Fruit fly (Drosophila melanogaster) whole organism, embryonic: ENCODE measurements around the gene CG43750.
A peak's percentile ranks its signal among the peaks of the same experiment; 100 is the strongest.

Source experiments
- Ada2b ChIP-seq: fragments of 200-800 bp; sonication (Bioruptor generic); IDR thresholded peaks from 2 replicates; pipeline ENCODE4 v1.3.6; 2022; ENCODE audit warnings: missing biosample characterization, missing genetic modification characterization
- B-H1 ChIP-seq: fragments of 200-800 bp; sonication (Bioruptor generic); IDR thresholded peaks from 3 replicates; pipeline ENCODE4 v1.3.6; 2022; ENCODE audit warnings: missing biosample characterization, missing genetic modification characterization
- CG10209 ChIP-seq: fragments of 200-800 bp; sonication (Bioruptor generic); optimal IDR thresholded peaks from 3 replicates; lab custom pipeline; 2017; ENCODE audit warnings: missing biosample characterization, mild to moderate bottlenecking, missing genetic modification characterization, missing genetic modification reagents
- CG10321 ChIP-seq: fragments of 200-800 bp; sonication (Bioruptor generic); IDR thresholded peaks from 2 replicates; pipeline ENCODE4 v1.3.6; 2022; ENCODE audit warnings: missing biosample characterization, missing genetic modification characterization
- CG11696 ChIP-seq: fragments of 200-800 bp; sonication (Bioruptor generic); IDR thresholded peaks from 2 replicates; pipeline ENCODE4 v1.3.6; 2022; ENCODE audit warnings: missing biosample characterization, missing genetic modification characterization
- CG12744 ChIP-seq: fragments of 200-800 bp; sonication (Bioruptor generic); optimal IDR thresholded peaks from 2 replicates; lab custom pipeline; 2016; ENCODE audit warnings: missing biosample characterization, missing genetic modification characterization
- CG13894 ChIP-seq: fragments of 200-800 bp; sonication (Bioruptor generic); optimal IDR thresholded peaks from 3 replicates; lab custom pipeline; 2018; ENCODE audit warnings: missing biosample characterization, mild to moderate bottlenecking, missing genetic modification characterization, moderate library complexity
- CG1602 ChIP-seq: fragments of 200-800 bp; sonication (Bioruptor generic); optimal IDR thresholded peaks from 3 replicates; lab custom pipeline; 2016; ENCODE audit warnings: missing biosample characterization, missing genetic modification characterization
- CG16815 ChIP-seq: fragments of 200-800 bp; sonication (Bioruptor generic); optimal IDR thresholded peaks from 3 replicates; lab custom pipeline; 2017; ENCODE audit warnings: missing biosample characterization, mild to moderate bottlenecking, missing genetic modification characterization
- CG16863 ChIP-seq: fragments of 200-800 bp; sonication (Bioruptor generic); optimal IDR thresholded peaks from 3 replicates; lab custom pipeline; 2016; ENCODE audit warnings: missing biosample characterization, missing genetic modification characterization
- CG2120 ChIP-seq: fragments of 200-800 bp; sonication (Bioruptor generic); optimal IDR thresholded peaks from 3 replicates; lab custom pipeline; 2016; ENCODE audit warnings: missing biosample characterization, missing genetic modification characterization
- CG2129 ChIP-seq: fragments of 200-800 bp; sonication (Bioruptor generic); IDR thresholded peaks from 2 replicates; pipeline ENCODE4 v1.3.6; 2022; ENCODE audit warnings: missing biosample characterization, missing genetic modification characterization; ENCODE audit not compliant: partially characterized antibody
- CG30403 ChIP-seq: fragments of 200-800 bp; sonication (Bioruptor generic); optimal IDR thresholded peaks from 3 replicates; lab custom pipeline; 2016; ENCODE audit warnings: missing biosample characterization, missing genetic modification characterization
- CG31388 ChIP-seq: fragments of 200-800 bp; sonication (Bioruptor generic); optimal IDR thresholded peaks from 2 replicates; lab custom pipeline; 2016; ENCODE audit warnings: missing biosample characterization, missing genetic modification characterization
- CG3163 ChIP-seq: fragments of 200-800 bp; sonication (Bioruptor generic); optimal IDR thresholded peaks from 3 replicates; lab custom pipeline; 2016; ENCODE audit warnings: missing biosample characterization, missing genetic modification characterization
- CG32767 ChIP-seq: fragments of 200-800 bp; sonication (Bioruptor generic); IDR thresholded peaks from 2 replicates; pipeline ENCODE4 v1.3.6; 2022; ENCODE audit warnings: missing biosample characterization, missing genetic modification characterization
- CG7745 ChIP-seq: fragments of 200-800 bp; sonication (Bioruptor generic); optimal IDR thresholded peaks from 2 replicates; lab custom pipeline; 2018; ENCODE audit warnings: missing biosample characterization, mild to moderate bottlenecking, missing genetic modification characterization, moderate library complexity
- CG8765 ChIP-seq: fragments of 200-800 bp; sonication (Bioruptor generic); IDR thresholded peaks from 2 replicates; pipeline ENCODE4 v1.3.6; 2022; ENCODE audit warnings: missing biosample characterization, missing genetic modification characterization
- CG8924 ChIP-seq: fragments of 200-800 bp; optimal IDR thresholded peaks from 3 replicates; lab custom pipeline; 2019; ENCODE audit warnings: missing biosample characterization, mild to moderate bottlenecking, missing genetic modification characterization, moderate library complexity
- CG9876 ChIP-seq: fragments of 200-800 bp; sonication (Bioruptor generic); optimal IDR thresholded peaks from 2 replicates; lab custom pipeline; 2016; ENCODE audit warnings: missing biosample characterization, missing genetic modification characterization
- Chrac-16 ChIP-seq: fragments of 200-800 bp; sonication (Bioruptor generic); optimal IDR thresholded peaks from 3 replicates; lab custom pipeline; 2016; ENCODE audit warnings: missing biosample characterization, missing genetic modification characterization
- E2f1 ChIP-seq: fragments of 200-800 bp; sonication (Bioruptor generic); IDR thresholded peaks from 2 replicates; pipeline ENCODE4 v1.3.6; 2022; ENCODE audit warnings: missing biosample characterization, missing genetic modification characterization
- Elba2 ChIP-seq: fragments of 200-800 bp; sonication (Bioruptor generic); optimal IDR thresholded peaks from 3 replicates; lab custom pipeline; 2016; ENCODE audit warnings: missing biosample characterization, missing genetic modification characterization
- Hmx ChIP-seq: fragments of 200-800 bp; sonication (Bioruptor generic); optimal IDR thresholded peaks from 2 replicates; lab custom pipeline; 2016; ENCODE audit warnings: missing biosample characterization, missing genetic modification characterization
- Hr78 ChIP-seq, 2 experiments: fragments of 200-800 bp in 1 of 2; fragments of >200 bp in 1 of 2; sonication (Bioruptor generic) in 1 of 2; optimal IDR thresholded peaks; 2 replicates each; lab custom pipeline; 2017 to 2019; ENCODE audit warnings: missing biosample characterization in 2 of 2, missing genetic modification characterization in 2 of 2, mild to moderate bottlenecking in 1 of 2, moderate library complexity in 1 of 2
- MESR4 ChIP-seq: fragments of 200-800 bp; sonication (Bioruptor generic); optimal IDR thresholded peaks from 2 replicates; lab custom pipeline; 2018; ENCODE audit warnings: missing biosample characterization, mild to moderate bottlenecking, missing genetic modification characterization, moderate library complexity
- Nf-YB ChIP-seq: fragments of 200-800 bp; sonication (Bioruptor generic); optimal IDR thresholded peaks from 3 replicates; lab custom pipeline; 2019; ENCODE audit warnings: missing biosample characterization, mild to moderate bottlenecking, missing genetic modification characterization, moderate library complexity
- Ptx1 ChIP-seq: fragments of 200-800 bp; sonication (Bioruptor generic); IDR thresholded peaks from 2 replicates; pipeline ENCODE4 v1.3.6; 2022; ENCODE audit warnings: missing biosample characterization, missing genetic modification characterization
- Spps ChIP-seq: fragments of 200-800 bp; sonication (Bioruptor generic); optimal IDR thresholded peaks from 2 replicates; lab custom pipeline; 2018; ENCODE audit warnings: missing biosample characterization, mild to moderate bottlenecking, missing genetic modification characterization
- ara ChIP-seq: fragments of 200-800 bp; sonication (Bioruptor generic); IDR thresholded peaks from 2 replicates; pipeline ENCODE4 v1.3.6; 2022; ENCODE audit warnings: missing biosample characterization, missing genetic modification characterization
- ase ChIP-seq: fragments of 200-800 bp; sonication (Bioruptor generic); IDR thresholded peaks from 3 replicates; pipeline ENCODE4 v1.3.6; 2022; ENCODE audit warnings: missing biosample characterization, missing genetic modification characterization
- ash1 ChIP-seq: fragments of 200-800 bp; sonication (Bioruptor generic); optimal IDR thresholded peaks from 2 replicates; lab custom pipeline; 2018; ENCODE audit warnings: missing biosample characterization, mild to moderate bottlenecking, missing genetic modification characterization
- ato ChIP-seq: fragments of 200-800 bp; sonication (Bioruptor generic); IDR thresholded peaks from 2 replicates; pipeline ENCODE4 v1.3.6; 2022; ENCODE audit warnings: missing biosample characterization, missing genetic modification characterization; ENCODE audit not compliant: partially characterized antibody
- bigmax ChIP-seq: fragments of 200-800 bp; sonication (Bioruptor generic); optimal IDR thresholded peaks from 2 replicates; lab custom pipeline; 2018; ENCODE audit warnings: missing biosample characterization, mild to moderate bottlenecking, missing genetic modification characterization
- dimm ChIP-seq: fragments of 200-800 bp; sonication (Bioruptor generic); IDR thresholded peaks from 2 replicates; pipeline ENCODE4 v1.3.6; 2022; ENCODE audit warnings: missing biosample characterization, missing genetic modification characterization
- disco-r ChIP-seq: fragments of 200-800 bp; sonication (Bioruptor generic); optimal IDR thresholded peaks from 2 replicates; lab custom pipeline; 2016; ENCODE audit warnings: missing biosample characterization, missing genetic modification characterization
- fd64A ChIP-seq: fragments of 200-800 bp; sonication (Bioruptor generic); optimal IDR thresholded peaks from 3 replicates; lab custom pipeline; 2018; ENCODE audit warnings: missing biosample characterization, mild to moderate bottlenecking, missing genetic modification characterization
- ftz-f1 ChIP-seq: fragments of 200-800 bp; sonication (Bioruptor generic); optimal IDR thresholded peaks from 2 replicates; lab custom pipeline; 2016; ENCODE audit warnings: missing biosample characterization, missing genetic modification characterization
- grau ChIP-seq: fragments of 200-800 bp; optimal IDR thresholded peaks from 3 replicates; lab custom pipeline; 2019; ENCODE audit warnings: missing biosample characterization, mild to moderate bottlenecking, missing genetic modification characterization, moderate library complexity
- h ChIP-seq: fragments of >200 bp; optimal IDR thresholded peaks from 2 replicates; lab custom pipeline; 2017
- lmd ChIP-seq: fragments of 200-800 bp; sonication (Bioruptor generic); IDR thresholded peaks from 2 replicates; pipeline ENCODE4 v1.3.6; 2022; ENCODE audit warnings: missing biosample characterization, missing genetic modification characterization
- maf-S ChIP-seq: fragments of 200-800 bp; sonication (Bioruptor generic); optimal IDR thresholded peaks from 2 replicates; lab custom pipeline; 2016; ENCODE audit warnings: missing biosample characterization, missing genetic modification characterization
- phol ChIP-seq: fragments of 200-800 bp; sonication (Bioruptor generic); optimal IDR thresholded peaks from 3 replicates; lab custom pipeline; 2018; ENCODE audit warnings: missing biosample characterization, mild to moderate bottlenecking, missing genetic modification characterization, moderate library complexity
- pnt ChIP-seq: fragments of 200-800 bp; sonication (Bioruptor generic); optimal IDR thresholded peaks from 3 replicates; lab custom pipeline; 2016; ENCODE audit warnings: missing biosample characterization, missing genetic modification characterization
- pum ChIP-seq: fragments of 200-800 bp; sonication (Bioruptor generic); optimal IDR thresholded peaks from 2 replicates; lab custom pipeline; 2016; ENCODE audit warnings: missing biosample characterization, missing genetic modification characterization
- schlank ChIP-seq: fragments of 200-800 bp; sonication (Bioruptor generic); optimal IDR thresholded peaks from 2 replicates; lab custom pipeline; 2018; ENCODE audit warnings: missing biosample characterization, mild to moderate bottlenecking, missing genetic modification characterization
- sens ChIP-seq: fragments of 200-800 bp; sonication (Bioruptor generic); peaks from one replicate; lab custom pipeline; 2016; ENCODE audit warnings: missing biosample characterization, missing genetic modification characterization
- slp2 ChIP-seq: fragments of 200-800 bp; sonication (Bioruptor generic); optimal IDR thresholded peaks from 2 replicates; lab custom pipeline; 2016; ENCODE audit warnings: missing biosample characterization, missing genetic modification characterization
- tap ChIP-seq: fragments of 200-800 bp; optimal IDR thresholded peaks from 3 replicates; lab custom pipeline; 2019; ENCODE audit warnings: missing biosample characterization, mild to moderate bottlenecking, missing genetic modification characterization, moderate library complexity
- unc-4 ChIP-seq: fragments of 200-800 bp; sonication (Bioruptor generic); IDR thresholded peaks from 2 replicates; pipeline ENCODE4 v1.3.6; 2022; ENCODE audit warnings: missing biosample characterization, missing genetic modification characterization; ENCODE audit not compliant: partially characterized antibody
- zen ChIP-seq: fragments of 200-800 bp; sonication (Bioruptor generic); optimal IDR thresholded peaks from 3 replicates; lab custom pipeline; 2018; ENCODE audit warnings: missing biosample characterization, mild to moderate bottlenecking, missing genetic modification characterization, moderate library complexity

CG43750 gene

dm6 chr2L:2363626-2364147, 26.8 kb downstream of the CG43750 start (continued):
- peak; percentile 94 for TF ChIP-seq grau
- peak; percentile 58 for TF ChIP-seq CG2120 (GFP tag; lab: Kevin White, UChicago)
- TF ChIP-seq ara, result peak; percentile 79; the same call in 1 of the 2 replicates
- TF ChIP-seq CG9876, result peak; percentile 34
- peak; percentile 91 for TF ChIP-seq CG8924
- peak; percentile 18 for TF ChIP-seq CG16863 (GFP tag; lab: Kevin White, UChicago)
- no peak for TF ChIP-seq ftz-f1 (GFP tag; lab: Kevin White, UChicago)
- TF ChIP-seq maf-S (GFP tag; lab: Kevin White, UChicago), result peak; percentile 69
- peak; percentile 83 for TF ChIP-seq Spps (tag; lab: Kevin White, UChicago)
- TF ChIP-seq MESR4 (GFP tag; lab: Kevin White, UChicago), result no peak
- TF ChIP-seq E2f1 (GFP tag; lab: Robert Waterston, UW), result peak; percentile 84
- TF ChIP-seq schlank (tag; lab: Kevin White, UChicago), result peak; percentile 51
- TF ChIP-seq Chrac-16 (GFP tag; lab: Kevin White, UChicago), result peak; percentile 78
- no peak for TF ChIP-seq dimm
- peak; percentile 92 for TF ChIP-seq tap (tag; lab: Kevin White, UChicago)
- peak; percentile 61; the same call in 1 of the 2 replicates for TF ChIP-seq CG10321 (GFP tag; lab: Robert Waterston, UW)
- peak; percentile 70 for TF ChIP-seq Hmx
- TF ChIP-seq ase, result peak; percentile 81; the same call in 2 of the 3 replicates
- peak; percentile 76 for TF ChIP-seq fd64A (GFP tag; lab: Kevin White, UChicago)
- peak; percentile 26 for TF ChIP-seq CG31388 (GFP tag; lab: Kevin White, UChicago)
- peak; percentile 82 for TF ChIP-seq CG30403
- peak; percentile 71 for TF ChIP-seq B-H1 (GFP tag; lab: Robert Waterston, UW)
- TF ChIP-seq CG3163 (GFP tag; lab: Kevin White, UChicago), result no peak
- TF ChIP-seq CG32767 (GFP tag; lab: Robert Waterston, UW), result peak; percentile 88
- no peak for TF ChIP-seq CG7745 (tag; lab: Kevin White, UChicago)
- TF ChIP-seq zen (tag; lab: Kevin White, UChicago), result peak; percentile 85
- peak; percentile 71 for TF ChIP-seq CG16815 (GFP tag; lab: Kevin White, UChicago)
- TF ChIP-seq pnt (GFP tag; lab: Kevin White, UChicago), result peak; percentile 56
- no peak for TF ChIP-seq ash1 (GFP tag; lab: Kevin White, UChicago)
- TF ChIP-seq lmd (GFP tag; lab: Robert Waterston, UW), result peak; percentile 80
- TF ChIP-seq CG12744 (GFP tag; lab: Kevin White, UChicago), result peak; percentile 71
- TF ChIP-seq h (lab: Kevin White, UChicago), result no peak
- TF ChIP-seq unc-4 (GFP tag; lab: Robert Waterston, UW), result no peak
- TF ChIP-seq Ptx1, result peak; percentile 80
- TF ChIP-seq Ada2b (GFP tag; lab: Robert Waterston, UW), result peak; percentile 87
- peak; percentile 16 for TF ChIP-seq bigmax (GFP tag; lab: Kevin White, UChicago)
- TF ChIP-seq CG10209 (GFP tag; lab: Kevin White, UChicago), result peak; percentile 84
- TF ChIP-seq sens, result peak; percentile 95
- peak in 1 of 2 experiments; percentile 70 for TF ChIP-seq Hr78 (GFP tag; optimal IDR thresholded peaks at IDR 0.05; lab: Kevin White, UChicago)
- TF ChIP-seq CG2129 (GFP tag; lab: Robert Waterston, UW), result no peak
- TF ChIP-seq CG11696 (GFP tag; lab: Robert Waterston, UW), result peak; percentile 99
- TF ChIP-seq disco-r (GFP tag; lab: Kevin White, UChicago), result no peak
- TF ChIP-seq Elba2, result peak; percentile 0
- no peak for TF ChIP-seq ato
- peak; percentile 78 for TF ChIP-seq CG1602 (GFP tag; lab: Kevin White, UChicago)
- peak; percentile 84 for TF ChIP-seq Nf-YB
- TF ChIP-seq pum, result peak; percentile 58
- peak; percentile 13; the same call in 1 of the 2 replicates for TF ChIP-seq CG8765 (GFP tag; lab: Robert Waterston, UW)
- peak; percentile 88 for TF ChIP-seq phol (tag; lab: Kevin White, UChicago)
- TF ChIP-seq slp2, result peak; percentile 40
- peak; percentile 62 for TF ChIP-seq CG13894
